Fruit fly (Drosophila melanogaster): ENCODE results near the gene CG6712.

The CG6712 gene

dm6 chr2L:12096396-12096813, at the start of gene CG6712, which contains the start of gene Mt2 (continued):
- no peak for TF ChIP-seq CG1233 (GFP tag; optimal IDR thresholded peaks at IDR 0.05)
- TF ChIP-seq CG12659 (GFP tag; optimal IDR thresholded peaks at IDR 0.05): peak; percentile 42
- TF ChIP-seq CG31224 (GFP tag; IDR thresholded peaks at IDR 0.05): no peak
- TF ChIP-seq Dref (GFP tag; IDR thresholded peaks at IDR 0.05): 0 out of 2 replicates have a peak, but pooled peaks have one; percentile 33
- no peak for TF ChIP-seq CG8478 (optimal IDR thresholded peaks at IDR 0.05)
- no peak for TF ChIP-seq tgo (GFP tag; IDR thresholded peaks at IDR 0.05)
- TF ChIP-seq Camta (GFP tag; optimal IDR thresholded peaks at IDR 0.05): no peak
- peak; percentile 37 for TF ChIP-seq gsb-n (tag; optimal IDR thresholded peaks at IDR 0.05)
- no peak for TF ChIP-seq seq (GFP tag; IDR thresholded peaks at IDR 0.05)
- no peak for TF ChIP-seq Opbp (GFP tag; IDR thresholded peaks at IDR 0.05; ENCODE audit: partially characterized antibody)
- no peak for TF ChIP-seq bcd (GFP tag; optimal IDR thresholded peaks at IDR 0.05)
- no peak for TF ChIP-seq CG15073 (GFP tag; optimal IDR thresholded peaks at IDR 0.05)
- no peak for TF ChIP-seq Nf-YC (tag; optimal IDR thresholded peaks at IDR 0.05)
- no peak for TF ChIP-seq CG2202 (tag; optimal IDR thresholded peaks at IDR 0.05)
- no peak for TF ChIP-seq CG9215 (GFP tag; IDR thresholded peaks at IDR 0.05)
- no peak for TF ChIP-seq CG5180 (GFP tag; optimal IDR thresholded peaks at IDR 0.05)
- no peak for TF ChIP-seq Neu2 (GFP tag; optimal IDR thresholded peaks at IDR 0.05; ENCODE audit: borderline replicate concordance)
- TF ChIP-seq bowl (GFP tag; IDR thresholded peaks at IDR 0.05): no peak
- no peak for TF ChIP-seq trh (GFP tag; optimal IDR thresholded peaks at IDR 0.05)
- no peak for TF ChIP-seq CG17568 (GFP tag; optimal IDR thresholded peaks at IDR 0.05)
- peak; percentile 96 for TF ChIP-seq dm (GFP tag; optimal IDR thresholded peaks at IDR 0.05)
- peak; percentile 0 for TF ChIP-seq trem (tag; optimal IDR thresholded peaks at IDR 0.05)
- TF ChIP-seq B-H2 (GFP tag; optimal IDR thresholded peaks at IDR 0.05): peak; percentile 52
- 0 out of 3 replicates have a peak, but pooled peaks have one; percentile 17 for TF ChIP-seq row (GFP tag; IDR thresholded peaks at IDR 0.05)
- TF ChIP-seq E2f2 (GFP tag; IDR thresholded peaks at IDR 0.05): peak; percentile 45
- TF ChIP-seq luna (GFP tag; optimal IDR thresholded peaks at IDR 0.05): no peak
- TF ChIP-seq CG3065 (GFP tag; optimal IDR thresholded peaks at IDR 0.05): no peak
- TF ChIP-seq Ets65A (GFP tag): no peak
- TF ChIP-seq Rfx (GFP tag; IDR thresholded peaks at IDR 0.05): peak; percentile 55
- TF ChIP-seq inv (GFP tag; IDR thresholded peaks at IDR 0.05; ENCODE audit: partially characterized antibody): no peak
- TF ChIP-seq stwl (tag; optimal IDR thresholded peaks at IDR 0.05): peak; percentile 64
- TF ChIP-seq Max (GFP tag; optimal IDR thresholded peaks at IDR 0.05): peak; percentile 93
- no peak for TF ChIP-seq unc-4 (GFP tag; IDR thresholded peaks at IDR 0.05; ENCODE audit: partially characterized antibody)
- TF ChIP-seq Xrp1 (GFP tag; IDR thresholded peaks at IDR 0.05): no peak
- TF ChIP-seq CG1647 (GFP tag; optimal IDR thresholded peaks at IDR 0.05): no peak
- no peak for TF ChIP-seq CG10543 (GFP tag; optimal IDR thresholded peaks at IDR 0.05)
- no peak for TF ChIP-seq eyg (GFP tag; optimal IDR thresholded peaks at IDR 0.05)
- TF ChIP-seq CkIIα-i1 (GFP tag; IDR thresholded peaks at IDR 0.05): no peak
- no peak for TF ChIP-seq Dek (tag; optimal IDR thresholded peaks at IDR 0.05)
- peak; percentile 71 for TF ChIP-seq MESR4 (GFP tag; optimal IDR thresholded peaks at IDR 0.05)
- no peak for TF ChIP-seq z (GFP tag; IDR thresholded peaks at IDR 0.05)
- TF ChIP-seq CrebB (tag; optimal IDR thresholded peaks at IDR 0.05): no peak
- peak; percentile 63 for TF ChIP-seq CG14710 (tag; optimal IDR thresholded peaks at IDR 0.05)
- peak; percentile 92 for TF ChIP-seq CG10267 (tag; optimal IDR thresholded peaks at IDR 0.05)
- TF ChIP-seq lilli (GFP tag; optimal IDR thresholded peaks at IDR 0.05): peak; percentile 20
- TF ChIP-seq Aef1 (GFP tag; IDR thresholded peaks at IDR 0.05): no peak
- TF ChIP-seq Med (GFP tag): peak; percentile 83
- TF ChIP-seq CG9876 (GFP tag; optimal IDR thresholded peaks at IDR 0.05): no peak
- no peak for TF ChIP-seq CG12155 (GFP tag; optimal IDR thresholded peaks at IDR 0.05)
- no peak for TF ChIP-seq CG9727 (GFP tag; optimal IDR thresholded peaks at IDR 0.05)
- TF ChIP-seq CG8388 (GFP tag; optimal IDR thresholded peaks at IDR 0.05): no peak
- TF ChIP-seq Drgx (GFP tag; IDR thresholded peaks at IDR 0.05): no peak

Measured in whole organism, embryonic.